Fruit fly (Drosophila melanogaster): ENCODE results near the gene CG34126.

DNA sequence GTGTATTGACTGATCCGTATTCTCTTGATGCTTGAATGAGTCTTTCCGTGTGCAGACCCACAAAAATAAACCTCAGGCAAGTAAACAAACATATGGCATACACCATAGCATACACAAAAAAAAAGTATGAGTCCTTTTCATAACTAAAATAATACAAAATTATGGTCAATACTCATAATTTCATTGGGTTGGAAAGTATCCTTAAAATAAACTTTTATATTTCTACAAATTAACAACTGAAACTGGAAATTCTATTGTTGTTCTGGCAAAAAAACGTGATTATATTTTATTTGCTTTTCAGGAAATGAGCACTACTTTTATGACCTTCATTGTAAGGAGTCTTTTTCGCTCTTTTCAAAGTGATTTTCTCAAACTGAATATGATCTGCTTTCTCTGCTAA, 60.7 kb downstream of the CG34126 start:
- TF ChIP-seq kay (GFP tag; ENCODE audit: borderline replicate concordance) (no peak), ovo (GFP tag; optimal IDR thresholded peaks at IDR 0.05) (no peak), cic (GFP tag; optimal IDR thresholded peaks at IDR 0.05) (no peak), CG11617 (GFP tag; optimal IDR thresholded peaks at IDR 0.05) (no peak), pad (GFP tag; optimal IDR thresholded peaks at IDR 0.05) (no peak), CG1620 (GFP tag; optimal IDR thresholded peaks at IDR 0.05) (no peak), cnc (optimal IDR thresholded peaks at IDR 0.05) (no peak), Clk (GFP tag; optimal IDR thresholded peaks at IDR 0.05) (no peak), CG7101 (tag; optimal IDR thresholded peaks at IDR 0.05) (no peak), bab1 (GFP tag; optimal IDR thresholded peaks at IDR 0.05) (no peak), CG12768 (GFP tag; optimal IDR thresholded peaks at IDR 0.05) (no peak), toe (GFP tag; optimal IDR thresholded peaks at IDR 0.05) (no peak)

Data from whole organism, adult.